Worm (Caenorhabditis elegans) whole organism, young adult: ENCODE data around the gene Y17G7B.17.

Source experiments
- B0336.3 ChIP-seq: fragments of 200-800 bp; sonication (Bioruptor generic); IDR thresholded peaks from 2 replicates; pipeline ENCODE4 v1.3.6; 2022; ENCODE audit warnings: missing genetic modification characterization, missing compliant biosample characterization
- C06A6.2 ChIP-seq: fragments of 200-800 bp; sonication (Bioruptor generic); conservative IDR thresholded peaks from 2 replicates; pipeline ENCODE4 v1.3.6; 2022; ENCODE audit warnings: missing genetic modification characterization, missing compliant biosample characterization
- F39B2.1 ChIP-seq: fragments of 200-800 bp; sonication (Bioruptor generic); IDR thresholded peaks from 2 replicates; pipeline ENCODE4 v1.3.6; 2022; ENCODE audit warnings: missing genetic modification reagents, missing genetic modification characterization, missing compliant biosample characterization
- F57A8.1 ChIP-seq: fragments of 200-800 bp; sonication (Bioruptor generic); optimal IDR thresholded peaks from 2 replicates; lab custom pipeline; 2018; ENCODE audit warnings: mild to moderate bottlenecking, missing genetic modification characterization, moderate library complexity, missing compliant biosample characterization
- K11D2.4 ChIP-seq: fragments of 200-800 bp; sonication (Bioruptor generic); IDR thresholded peaks from 2 replicates; pipeline ENCODE4 v1.3.6; 2022; ENCODE audit warnings: missing genetic modification reagents, missing genetic modification characterization, missing compliant biosample characterization
- K12H6.12 ChIP-seq: fragments of 200-800 bp; sonication (Bioruptor generic); optimal IDR thresholded peaks from 2 replicates; lab custom pipeline; 2018; ENCODE audit warnings: mild to moderate bottlenecking, missing genetic modification characterization, missing compliant biosample characterization
- T26A5.8 ChIP-seq: sonication (generic microtip); optimal IDR thresholded peaks from 2 replicates; lab custom pipeline; 2016; ENCODE audit warnings: missing genetic modification characterization, missing compliant biosample characterization
- Y53G8AR.9 ChIP-seq: fragments of 200-800 bp; sonication (Bioruptor generic); conservative IDR thresholded peaks from 2 replicates; pipeline ENCODE4 v1.3.6; 2022; ENCODE audit warnings: missing genetic modification reagents, missing genetic modification characterization, missing compliant biosample characterization
- Y56A3A.18 ChIP-seq: fragments of 200-800 bp; sonication (Bioruptor generic); IDR thresholded peaks from 2 replicates; pipeline ENCODE4 v1.3.6; 2022; ENCODE audit warnings: missing genetic modification reagents, missing genetic modification characterization, missing compliant biosample characterization
- ama-1 ChIP-seq, 3 experiments: fragments of 150-350 bp in 1 of 3; sonication (generic microtip) in 2 of 3; optimal IDR thresholded peaks; 2 replicates each; lab custom pipeline; 2014 to 2018; ENCODE audit warnings: missing biosample characterization in 2 of 3, missing genetic modification characterization in 2 of 3, missing genetic modification reagents in 2 of 3
- atf-7 ChIP-seq: sonication (generic microtip); optimal IDR thresholded peaks from 2 replicates; lab custom pipeline; 2017; ENCODE audit warnings: mild to moderate bottlenecking, missing genetic modification characterization, missing compliant biosample characterization
- athp-1 ChIP-seq: sonication (generic microtip); optimal IDR thresholded peaks from 2 replicates; lab custom pipeline; 2017; ENCODE audit warnings: mild to moderate bottlenecking, missing genetic modification characterization, missing compliant biosample characterization
- attf-6 ChIP-seq: fragments of 200-800 bp; sonication (Bioruptor generic); IDR thresholded peaks from 2 replicates; pipeline ENCODE4 v1.3.6; 2022; ENCODE audit warnings: missing genetic modification reagents, missing genetic modification characterization, missing compliant biosample characterization
- bed-2 ChIP-seq: fragments of 200-800 bp; sonication (Bioruptor generic); IDR thresholded peaks from 2 replicates; pipeline ENCODE4 v1.3.6; 2022; ENCODE audit warnings: missing genetic modification reagents, missing genetic modification characterization, missing compliant biosample characterization
- ccch-3 ChIP-seq: fragments of 200-800 bp; sonication (Bioruptor generic); optimal IDR thresholded peaks from 2 replicates; lab custom pipeline; 2018; ENCODE audit warnings: mild to moderate bottlenecking, missing genetic modification characterization, missing compliant biosample characterization
- cebp-1 ChIP-seq, 2 experiments: fragments of 200-800 bp in 1 of 2; sonication (Bioruptor generic) in 1 of 2; sonication (generic microtip) in 1 of 2; IDR thresholded peaks in 1 of 2; optimal IDR thresholded peaks in 1 of 2; 2 replicates each; pipeline versions ENCODE4 v1.3.6 to Lab custom; 2017 to 2022; ENCODE audit warnings: missing compliant biosample characterization in 2 of 2, missing genetic modification characterization in 2 of 2, mild to moderate bottlenecking in 1 of 2, missing genetic modification reagents in 1 of 2, moderate library complexity in 1 of 2
- ceh-27 ChIP-seq: fragments of 200-800 bp; sonication (Bioruptor generic); optimal IDR thresholded peaks from 2 replicates; lab custom pipeline; 2018; ENCODE audit warnings: mild to moderate bottlenecking, missing genetic modification characterization, moderate library complexity, missing compliant biosample characterization
- ceh-79 ChIP-seq: sonication (generic microtip); optimal IDR thresholded peaks from 2 replicates; lab custom pipeline; 2017; ENCODE audit warnings: mild to moderate bottlenecking, missing genetic modification characterization, missing compliant biosample characterization
- ceh-91 ChIP-seq: fragments of 200-800 bp; sonication (Bioruptor generic); IDR thresholded peaks from 2 replicates; pipeline ENCODE4 v1.3.6; 2022; ENCODE audit warnings: missing genetic modification reagents, missing genetic modification characterization, missing compliant biosample characterization
- chd-7 ChIP-seq: sonication (generic microtip); optimal IDR thresholded peaks from 2 replicates; lab custom pipeline; 2016; ENCODE audit warnings: mild to moderate bottlenecking, missing genetic modification characterization, moderate library complexity, missing compliant biosample characterization
- efl-1 ChIP-seq: fragments of 150-350 bp; optimal IDR thresholded peaks from 2 replicates; lab custom pipeline; 2014; ENCODE audit warnings: missing biosample characterization, missing genetic modification reagents, missing genetic modification characterization
- egrh-3 ChIP-seq: fragments of 200-800 bp; sonication (Bioruptor generic); IDR thresholded peaks from 2 replicates; pipeline ENCODE4 v1.3.6; 2022; ENCODE audit warnings: missing genetic modification reagents, missing genetic modification characterization, missing compliant biosample characterization
- ets-4 ChIP-seq: fragments of 200-800 bp; sonication (Bioruptor generic); optimal IDR thresholded peaks from 2 replicates; lab custom pipeline; 2018; ENCODE audit warnings: mild to moderate bottlenecking, missing genetic modification characterization, missing compliant biosample characterization
- fkh-3 ChIP-seq: sonication (generic microtip); optimal IDR thresholded peaks from 2 replicates; lab custom pipeline; 2016; ENCODE audit warnings: mild to moderate bottlenecking, missing genetic modification characterization, missing compliant biosample characterization
- gei-17 ChIP-seq: fragments of 200-800 bp; sonication (Bioruptor generic); optimal IDR thresholded peaks from 2 replicates; lab custom pipeline; 2018; ENCODE audit warnings: mild to moderate bottlenecking, missing genetic modification characterization, missing compliant biosample characterization
- hlh-12 ChIP-seq: sonication (generic microtip); optimal IDR thresholded peaks from 2 replicates; lab custom pipeline; 2016; ENCODE audit warnings: missing genetic modification characterization, missing compliant biosample characterization
- hmg-1.2 ChIP-seq: fragments of 200-800 bp; sonication (Bioruptor generic); IDR thresholded peaks from 2 replicates; pipeline ENCODE4 v1.3.6; 2022; ENCODE audit warnings: missing genetic modification reagents, missing genetic modification characterization, missing compliant biosample characterization
- hsf-1 ChIP-seq: fragments of 200-800 bp; sonication (Bioruptor generic); IDR thresholded peaks from 2 replicates; pipeline ENCODE4 v1.3.6; 2022; ENCODE audit warnings: missing genetic modification reagents, missing genetic modification characterization, missing compliant biosample characterization
- lin-35 ChIP-seq, 3 experiments: fragments of 150-350 bp in 2 of 3; sonication (generic microtip) in 1 of 3; optimal IDR thresholded peaks; 2 replicates each; lab custom pipeline; 2014 to 2018; ENCODE audit warnings: missing biosample characterization in 3 of 3, missing genetic modification characterization in 3 of 3, missing genetic modification reagents in 3 of 3
- lin-54 ChIP-seq: fragments of 200-800 bp; sonication (Bioruptor generic); optimal IDR thresholded peaks from 2 replicates; lab custom pipeline; 2018; ENCODE audit warnings: mild to moderate bottlenecking, missing genetic modification characterization, missing compliant biosample characterization
- lsl-1 ChIP-seq: fragments of 200-800 bp; sonication (Bioruptor generic); optimal IDR thresholded peaks from 2 replicates; lab custom pipeline; 2018; ENCODE audit warnings: mild to moderate bottlenecking, missing genetic modification characterization, moderate library complexity, missing compliant biosample characterization
- madf-8 ChIP-seq: fragments of 200-800 bp; sonication (Bioruptor generic); conservative IDR thresholded peaks from 2 replicates; pipeline ENCODE4 v1.3.6; 2022; ENCODE audit warnings: missing genetic modification reagents, missing genetic modification characterization, missing compliant biosample characterization
- mcd-1 ChIP-seq: fragments of 200-800 bp; sonication (Bioruptor generic); IDR thresholded peaks from 2 replicates; pipeline ENCODE4 v1.3.6; 2022; ENCODE audit warnings: missing genetic modification reagents, missing genetic modification characterization, missing compliant biosample characterization
- mxl-1 ChIP-seq: sonication (generic microtip); optimal IDR thresholded peaks from 2 replicates; lab custom pipeline; 2016; ENCODE audit warnings: missing genetic modification characterization, missing compliant biosample characterization
- nfyb-1 ChIP-seq: fragments of 200-800 bp; sonication (Bioruptor generic); IDR thresholded peaks from 2 replicates; pipeline ENCODE4 v1.3.6; 2022; ENCODE audit warnings: missing genetic modification reagents, missing genetic modification characterization, missing compliant biosample characterization
- nhr-120 ChIP-seq: fragments of 200-800 bp; sonication (Bioruptor generic); IDR thresholded peaks from 2 replicates; pipeline ENCODE4 v1.3.6; 2022; ENCODE audit warnings: missing genetic modification characterization, missing compliant biosample characterization
- nhr-27 ChIP-seq: fragments of 200-800 bp; sonication (Bioruptor generic); optimal IDR thresholded peaks from 2 replicates; lab custom pipeline; 2018; ENCODE audit warnings: mild to moderate bottlenecking, missing genetic modification characterization, moderate library complexity, missing compliant biosample characterization
- nhr-90 ChIP-seq: sonication (generic microtip); optimal IDR thresholded peaks from 2 replicates; lab custom pipeline; 2016; ENCODE audit warnings: missing genotype, mild to moderate bottlenecking, missing genetic modification characterization, missing compliant biosample characterization
- pbrm-1 ChIP-seq: fragments of 200-800 bp; sonication (Bioruptor generic); IDR thresholded peaks from 2 replicates; pipeline ENCODE4 v1.3.6; 2022; ENCODE audit warnings: missing genetic modification reagents, missing genetic modification characterization, missing compliant biosample characterization
- rec-8 ChIP-seq, 2 experiments: sonication (generic microtip); optimal IDR thresholded peaks; 2 replicates each; lab custom pipeline; 2016; ENCODE audit warnings: mild to moderate bottlenecking in 2 of 2, missing genetic modification characterization in 2 of 2, missing genetic modification reagents in 2 of 2, missing genotype in 2 of 2, missing biosample characterization in 1 of 2, missing compliant biosample characterization in 1 of 2, moderate library complexity in 1 of 2
- rpc-1 ChIP-seq, 2 experiments: fragments of 150-350 bp in 1 of 2; sonication (generic microtip) in 1 of 2; optimal IDR thresholded peaks; 2 replicates each; lab custom pipeline; 2014 to 2018; ENCODE audit warnings: missing biosample characterization in 1 of 2, missing genetic modification characterization in 1 of 2, missing genetic modification reagents in 1 of 2, missing genotype in 1 of 2
- snpc-1.3 ChIP-seq: sonication (generic microtip); optimal IDR thresholded peaks from 2 replicates; lab custom pipeline; 2017; ENCODE audit warnings: missing genetic modification characterization, mild to moderate bottlenecking, missing compliant biosample characterization, antibody characterized with exemption, moderate library complexity, missing genotype, missing genetic modification reagents; ENCODE audit not compliant: insufficient read depth
- snpc-3.4 ChIP-seq: sonication (generic microtip); optimal IDR thresholded peaks from 2 replicates; lab custom pipeline; 2017; ENCODE audit warnings: missing genetic modification characterization, mild to moderate bottlenecking, missing compliant biosample characterization, antibody characterized with exemption, moderate library complexity, missing genotype, missing genetic modification reagents
- unc-130 ChIP-seq: sonication (generic microtip); optimal IDR thresholded peaks from 2 replicates; lab custom pipeline; 2016; ENCODE audit warnings: missing genetic modification reagents, missing genetic modification characterization, missing compliant biosample characterization
- zfh-2 ChIP-seq: fragments of 200-800 bp; sonication (Bioruptor generic); conservative IDR thresholded peaks from 2 replicates; pipeline ENCODE4 v1.3.6; 2022; ENCODE audit warnings: missing genetic modification reagents, missing genetic modification characterization, missing compliant biosample characterization
- zim-3 ChIP-seq: sonication (generic microtip); optimal IDR thresholded peaks from 2 replicates; lab custom pipeline; 2017; ENCODE audit warnings: mild to moderate bottlenecking, missing genetic modification characterization, moderate library complexity, missing compliant biosample characterization
- ztf-25 ChIP-seq: fragments of 200-800 bp; sonication (Bioruptor generic); IDR thresholded peaks from 2 replicates; pipeline ENCODE4 v1.3.6; 2022; ENCODE audit warnings: missing genetic modification reagents, missing genetic modification characterization, missing compliant biosample characterization
- ztf-6 ChIP-seq: fragments of 200-800 bp; sonication (Bioruptor generic); IDR thresholded peaks from 2 replicates; pipeline ENCODE4 v1.3.6; 2022; ENCODE audit warnings: missing genetic modification reagents, missing genetic modification characterization, missing compliant biosample characterization

Y17G7B.17 gene

DNA sequence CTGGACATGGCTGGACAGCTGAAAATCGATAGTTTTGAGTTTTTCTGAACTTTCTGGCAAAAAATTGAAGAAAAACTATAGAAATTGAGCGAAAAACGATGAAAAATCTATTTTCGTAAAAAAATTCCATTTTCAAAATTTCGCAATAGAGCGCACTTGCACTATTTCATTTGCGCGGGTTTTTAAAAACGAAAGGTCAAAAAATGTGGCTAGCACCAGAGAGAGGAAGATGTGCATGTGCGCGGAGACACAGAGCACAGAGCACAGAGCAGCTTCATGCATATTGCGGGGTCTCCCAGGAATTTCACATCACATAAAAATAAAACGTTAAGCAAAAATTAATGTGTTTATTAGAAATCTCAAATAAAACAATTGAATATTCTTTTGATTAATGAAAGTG is 8.1 kb upstream of the Y17G7B.17 start, which contains the start of gene Y17G7B.18 (continued):
- TF ChIP-seq rpc-1 (optimal IDR thresholded peaks at IDR 0.05; lab: Kevin White, UChicago) (no peak), rpc-1 (tag; optimal IDR thresholded peaks at IDR 0.05; lab: Kevin White, UChicago) (no peak), K11D2.4 (GFP tag; lab: Robert Waterston, UW) (no peak), T26A5.8 (tag; lab: Kevin White, UChicago) (no peak), pbrm-1 (peak; percentile 19; the same call in 1 of the 2 replicates), Y53G8AR.9 (GFP tag; lab: Robert Waterston, UW) (no peak), ceh-79 (tag; lab: Kevin White, UChicago) (no peak), ets-4 (GFP tag; lab: Kevin White, UChicago) (no peak), hsf-1 (GFP tag; lab: Robert Waterston, UW) (0 out of 2 replicates have a peak, but pooled peaks have one; percentile 17), madf-8 (GFP tag; lab: Robert Waterston, UW) (no peak), gei-17 (no peak), nhr-27 (tag; lab: Kevin White, UChicago) (no peak), attf-6 (GFP tag; lab: Robert Waterston, UW) (no peak), F39B2.1 (GFP tag; lab: Robert Waterston, UW) (no peak), nhr-120 (no peak), ztf-25 (GFP tag; lab: Robert Waterston, UW) (no peak), bed-2 (GFP tag; lab: Robert Waterston, UW) (no peak), atf-7 (tag; lab: Kevin White, UChicago) (no peak), zim-3 (no peak), athp-1 (tag; lab: Kevin White, UChicago) (no peak), ztf-6 (GFP tag; lab: Robert Waterston, UW) (no peak), F57A8.1 (GFP tag; lab: Kevin White, UChicago) (no peak), nfyb-1 (no peak), hlh-12 (no peak), zfh-2 (GFP tag; lab: Robert Waterston, UW) (0 out of 2 replicates have a peak, but pooled peaks have one; percentile 2), Y56A3A.18 (GFP tag; lab: Robert Waterston, UW) (no peak), K12H6.12 (no peak), unc-130 (GFP tag; lab: Kevin White, UChicago) (no peak), cebp-1 (GFP tag; IDR thresholded peaks at IDR 0.05; lab: Robert Waterston, UW) (peak; percentile 37; the same call in 1 of the 2 replicates), cebp-1 (tag; optimal IDR thresholded peaks at IDR 0.05; lab: Kevin White, UChicago) (peak; percentile 94), efl-1 (GFP tag; lab: Kevin White, UChicago) (peak; percentile 84), fkh-3 (tag; lab: Kevin White, UChicago) (no peak), chd-7 (tag; lab: Kevin White, UChicago) (no peak), mxl-1 (tag; lab: Kevin White, UChicago) (no peak), hmg-1.2 (peak; percentile 11; the same call in 1 of the 2 replicates), ceh-27 (GFP tag; lab: Kevin White, UChicago) (no peak), lin-35 (GFP tag; optimal IDR thresholded peaks at IDR 0.05; lab: Kevin White, UChicago) (peak; percentile 2 to 93 (median 75)), ama-1 (optimal IDR thresholded peaks at IDR 0.05; lab: Kevin White, UChicago) (no peak), ama-1 (GFP tag; optimal IDR thresholded peaks at IDR 0.05; lab: Kevin White, UChicago) (no peak), B0336.3 (GFP tag; lab: Robert Waterston, UW) (no peak), mcd-1 (GFP tag; lab: Robert Waterston, UW) (peak; percentile 97), snpc-3.4 (tag; lab: Kevin White, UChicago) (no peak), egrh-3 (no peak), lin-54 (GFP tag; lab: Kevin White, UChicago) (peak; percentile 90), nhr-90 (no peak), rec-8 (tag; optimal IDR thresholded peaks at IDR 0.05; lab: Kevin White, UChicago) (no peak), C06A6.2 (GFP tag; lab: Robert Waterston, UW) (no peak), ceh-91 (GFP tag; lab: Robert Waterston, UW) (no peak), snpc-1.3 (tag; lab: Kevin White, UChicago) (no peak), ccch-3 (GFP tag; lab: Kevin White, UChicago) (no peak), lsl-1 (peak; percentile 34)
